Fruit fly (Drosophila melanogaster): ENCODE measurements around the gene CG14562.

dm6 chr3L:21971735-21972134 lies 29.7 kb downstream of the CG14562 start, which contains the start of gene P5CS:
- no peak for TF ChIP-seq CG6854 (GFP tag; optimal IDR thresholded peaks at IDR 0.05)
- TF ChIP-seq slbo (GFP tag; IDR thresholded peaks at IDR 0.05): no peak
- TF ChIP-seq gsb (GFP tag; IDR thresholded peaks at IDR 0.05): no peak
- no peak for TF ChIP-seq CG13624 (GFP tag; optimal IDR thresholded peaks at IDR 0.05)
- no peak for TF ChIP-seq CG5180 (GFP tag; optimal IDR thresholded peaks at IDR 0.05)
- TF ChIP-seq CG17328 (GFP tag; IDR thresholded peaks at IDR 0.05): no peak
- no peak for TF ChIP-seq mld (GFP tag; IDR thresholded peaks at IDR 0.05; ENCODE audit: partially characterized antibody)

All from whole organism, embryonic.